Worm (Caenorhabditis elegans) whole organism, mixed stage, embryonic: Measurements from ENCODE around the gene T03G6.1.

ENCODE experiments used
- M03D4.4 ChIP-seq: sonication (generic microtip); optimal IDR thresholded peaks from 2 replicates; lab custom pipeline; 2017; ENCODE audit warnings: mild to moderate bottlenecking, missing genetic modification characterization, missing compliant biosample characterization
- bed-3 ChIP-seq: fragments of 200-800 bp; sonication (Bioruptor generic); optimal IDR thresholded peaks from 3 replicates; lab custom pipeline; 2018; ENCODE audit warnings: mild to moderate bottlenecking, missing genetic modification characterization, moderate library complexity, missing compliant biosample characterization
- blmp-1 ChIP-seq: fragments of 150-350 bp; optimal IDR thresholded peaks from 2 replicates; lab custom pipeline; 2014; ENCODE audit warnings: missing biosample characterization, missing genetic modification characterization
- ceh-43 ChIP-seq: fragments of 200-800 bp; sonication (Bioruptor generic); optimal IDR thresholded peaks from 2 replicates; lab custom pipeline; 2018; ENCODE audit warnings: mild to moderate bottlenecking, missing genetic modification characterization, moderate library complexity, missing compliant biosample characterization
- ceh-83 ChIP-seq: fragments of 200-800 bp; sonication (Bioruptor generic); optimal IDR thresholded peaks from 2 replicates; lab custom pipeline; 2018; ENCODE audit warnings: mild to moderate bottlenecking, missing genetic modification characterization, missing compliant biosample characterization
- ces-1 ChIP-seq: fragments of 150-350 bp; optimal IDR thresholded peaks from 2 replicates; lab custom pipeline; 2014; ENCODE audit warnings: missing biosample characterization, missing genetic modification reagents, missing genetic modification characterization
- cnd-1 ChIP-seq: fragments of 200-800 bp; sonication (Bioruptor generic); optimal IDR thresholded peaks from 2 replicates; lab custom pipeline; 2018; ENCODE audit warnings: mild to moderate bottlenecking, missing genetic modification characterization, missing compliant biosample characterization
- drap-1 ChIP-seq: fragments of 200-800 bp; sonication (Bioruptor generic); optimal IDR thresholded peaks from 3 replicates; lab custom pipeline; 2018; ENCODE audit warnings: mild to moderate bottlenecking, missing genetic modification characterization, missing compliant biosample characterization
- elt-1 ChIP-seq: sonication (generic microtip); optimal IDR thresholded peaks from 2 replicates; lab custom pipeline; 2017; ENCODE audit warnings: missing genetic modification characterization, mild to moderate bottlenecking, missing compliant biosample characterization, antibody characterized with exemption, moderate library complexity, borderline replicate concordance; ENCODE audit not compliant: insufficient read depth
- elt-3 ChIP-seq: fragments of 150-350 bp; optimal IDR thresholded peaks from 2 replicates; lab custom pipeline; 2014; ENCODE audit warnings: missing biosample characterization, missing genetic modification characterization
- flh-1 ChIP-seq: fragments of 200-800 bp; sonication (Bioruptor generic); optimal IDR thresholded peaks from 2 replicates; lab custom pipeline; 2018; ENCODE audit warnings: mild to moderate bottlenecking, missing genetic modification characterization, moderate library complexity, missing compliant biosample characterization
- ham-2 ChIP-seq: fragments of 200-800 bp; sonication (Bioruptor generic); optimal IDR thresholded peaks from 2 replicates; lab custom pipeline; 2018; ENCODE audit warnings: mild to moderate bottlenecking, missing genetic modification characterization, missing compliant biosample characterization
- hlh-1 ChIP-seq: fragments of 150-350 bp; optimal IDR thresholded peaks from 2 replicates; lab custom pipeline; 2014; ENCODE audit warnings: missing biosample characterization, missing genetic modification reagents, missing genetic modification characterization
- lin-13 ChIP-seq: fragments of 150-350 bp; optimal IDR thresholded peaks from 2 replicates; lab custom pipeline; 2014; ENCODE audit warnings: missing biosample characterization, missing genetic modification characterization
- lin-32 ChIP-seq: fragments of 200-800 bp; sonication (Bioruptor generic); optimal IDR thresholded peaks from 2 replicates; lab custom pipeline; 2018; ENCODE audit warnings: mild to moderate bottlenecking, missing genetic modification characterization, missing compliant biosample characterization
- lsy-2 ChIP-seq: fragments of 150-350 bp; optimal IDR thresholded peaks from 2 replicates; lab custom pipeline; 2014; ENCODE audit warnings: missing biosample characterization, missing genetic modification characterization
- mab-5 ChIP-seq: fragments of 150-350 bp; optimal IDR thresholded peaks from 2 replicates; lab custom pipeline; 2014; ENCODE audit warnings: missing biosample characterization, missing genetic modification characterization
- mep-1 ChIP-seq: fragments of 150-350 bp; optimal IDR thresholded peaks from 2 replicates; lab custom pipeline; 2017; ENCODE audit warnings: missing biosample characterization, missing genetic modification reagents, missing genetic modification characterization, inconsistent platforms
- mls-2 ChIP-seq: sonication (generic microtip); optimal IDR thresholded peaks from 2 replicates; lab custom pipeline; 2016; ENCODE audit warnings: mild to moderate bottlenecking, missing genetic modification characterization, moderate library complexity, missing compliant biosample characterization
- nhr-12 ChIP-seq: fragments of 150-350 bp; optimal IDR thresholded peaks from 2 replicates; lab custom pipeline; 2014; ENCODE audit warnings: missing biosample characterization, missing genetic modification characterization
- nhr-2 ChIP-seq: fragments of 150-350 bp; optimal IDR thresholded peaks from 2 replicates; lab custom pipeline; 2014; ENCODE audit warnings: missing biosample characterization, missing genetic modification characterization
- nhr-237 ChIP-seq: fragments of 150-350 bp; optimal IDR thresholded peaks from 2 replicates; lab custom pipeline; 2014; ENCODE audit warnings: missing biosample characterization, missing genetic modification characterization
- nhr-28 ChIP-seq: fragments of 150-350 bp; optimal IDR thresholded peaks from 2 replicates; lab custom pipeline; 2014; ENCODE audit warnings: missing biosample characterization, missing genetic modification characterization
- nhr-76 ChIP-seq: sonication (generic microtip); optimal IDR thresholded peaks from 2 replicates; lab custom pipeline; 2017; ENCODE audit warnings: missing biosample characterization, missing genetic modification characterization
- pha-4 ChIP-seq: fragments of 150-350 bp; optimal IDR thresholded peaks from 2 replicates; lab custom pipeline; 2018; ENCODE audit warnings: missing biosample characterization, missing genetic modification reagents, missing genetic modification characterization
- sem-2 ChIP-seq: fragments of 200-800 bp; sonication (Bioruptor generic); optimal IDR thresholded peaks from 2 replicates; lab custom pipeline; 2018; ENCODE audit warnings: mild to moderate bottlenecking, missing genetic modification characterization, missing compliant biosample characterization
- snpc-4 ChIP-seq: fragments of 150-350 bp; optimal IDR thresholded peaks from 2 replicates; lab custom pipeline; 2014; ENCODE audit warnings: missing biosample characterization, missing genetic modification characterization
- sptf-1 ChIP-seq: sonication (generic microtip); optimal IDR thresholded peaks from 2 replicates; lab custom pipeline; 2017; ENCODE audit warnings: mild to moderate bottlenecking, missing genetic modification characterization, moderate library complexity, missing compliant biosample characterization
- tbx-8 ChIP-seq: fragments of 200-800 bp; sonication (Bioruptor generic); optimal IDR thresholded peaks from 2 replicates; lab custom pipeline; 2018; ENCODE audit warnings: mild to moderate bottlenecking, missing genetic modification characterization, moderate library complexity, missing compliant biosample characterization
- unc-120 ChIP-seq: sonication (generic microtip); optimal IDR thresholded peaks from 2 replicates; lab custom pipeline; 2017; ENCODE audit warnings: missing genetic modification characterization, missing compliant biosample characterization; ENCODE audit not compliant: poor library complexity, severe bottlenecking
- unc-39 ChIP-seq: fragments of 150-350 bp; optimal IDR thresholded peaks from 2 replicates; lab custom pipeline; 2014; ENCODE audit warnings: missing biosample characterization, missing genetic modification characterization
- unc-62 ChIP-seq: fragments of 150-350 bp; optimal IDR thresholded peaks from 2 replicates; lab custom pipeline; 2014; ENCODE audit warnings: missing biosample characterization, missing genetic modification reagents, missing genetic modification characterization
- zip-8 ChIP-seq: fragments of 150-350 bp; optimal IDR thresholded peaks from 2 replicates; lab custom pipeline; 2014; ENCODE audit warnings: missing biosample characterization, missing genetic modification characterization
- ztf-11 ChIP-seq: fragments of 150-350 bp; optimal IDR thresholded peaks from 2 replicates; lab custom pipeline; 2014; ENCODE audit warnings: missing biosample characterization, missing genetic modification characterization

Gene T03G6.1

ce11 chrX:2604358-2605016, 3.5 kb upstream of the T03G6.1 start:
- TF ChIP-seq hlh-1 (tag; lab: Kevin White, UChicago) (no peak), ces-1 (GFP tag; lab: Kevin White, UChicago) (peak; percentile 40)

DNA sequence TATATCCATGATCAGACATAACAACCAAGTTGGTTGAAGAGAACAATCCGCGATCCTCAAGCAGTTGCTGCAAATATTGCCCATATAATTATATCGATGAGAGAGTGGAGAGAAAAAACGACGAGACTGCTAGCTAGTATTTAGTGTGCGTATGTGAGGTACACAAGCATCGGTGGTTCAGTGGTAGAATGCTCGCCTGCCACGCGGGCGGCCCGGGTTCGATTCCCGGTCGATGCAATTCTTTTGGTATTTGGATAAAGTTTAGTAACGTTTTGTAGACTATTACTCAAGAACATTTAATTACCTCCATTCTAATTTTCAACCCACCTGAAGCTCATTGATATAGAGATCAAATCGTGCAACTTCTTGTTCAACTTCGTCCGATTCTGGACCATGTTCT, 5.0 kb downstream of the T03G6.1 start:
- no peak for TF ChIP-seq nhr-76 (tag; lab: Kevin White, UChicago)
- peak; percentile 75 for TF ChIP-seq lin-32 (GFP tag; lab: Kevin White, UChicago)
- TF ChIP-seq nhr-28 (tag; lab: Kevin White, UChicago), result no peak
- no peak for TF ChIP-seq mab-5 (tag; lab: Kevin White, UChicago)
- peak; percentile 72 for TF ChIP-seq pha-4
- TF ChIP-seq bed-3, result peak; percentile 69
- TF ChIP-seq nhr-237, result no peak
- peak; percentile 17 for TF ChIP-seq lin-13 (tag; lab: Kevin White, UChicago)
- TF ChIP-seq unc-120 (tag; lab: Kevin White, UChicago), result peak; percentile 60
- TF ChIP-seq hlh-1 (tag; lab: Kevin White, UChicago), result no peak
- peak; percentile 91 for TF ChIP-seq sptf-1 (tag; lab: Kevin White, UChicago)
- TF ChIP-seq cnd-1 (tag; lab: Kevin White, UChicago), result peak; percentile 86
- peak; percentile 84 for TF ChIP-seq ceh-43
- peak; percentile 92 for TF ChIP-seq ceh-83
- peak; percentile 39 for TF ChIP-seq unc-62 (GFP tag; lab: Kevin White, UChicago)
- TF ChIP-seq zip-8 (tag; lab: Kevin White, UChicago), result no peak
- TF ChIP-seq elt-3, result peak; percentile 32
- peak; percentile 81 for TF ChIP-seq sem-2 (GFP tag; lab: Kevin White, UChicago)
- TF ChIP-seq M03D4.4 (tag; lab: Kevin White, UChicago), result peak; percentile 88
- TF ChIP-seq ces-1 (GFP tag; lab: Kevin White, UChicago), result peak; percentile 24
- peak; percentile 87 for TF ChIP-seq drap-1 (GFP tag; lab: Kevin White, UChicago)
- peak; percentile 78 for TF ChIP-seq tbx-8 (GFP tag; lab: Kevin White, UChicago)
- peak; percentile 89 for TF ChIP-seq mls-2 (tag; lab: Kevin White, UChicago)
- peak; percentile 16 for TF ChIP-seq mep-1 (tag; lab: Kevin White, UChicago)
- TF ChIP-seq flh-1, result peak; percentile 50
- TF ChIP-seq ham-2 (GFP tag; lab: Kevin White, UChicago), result peak; percentile 58

ce11 chrX:2614158-2614557, 6.1 kb downstream of the T03G6.1 start:
- no peak for TF ChIP-seq cnd-1 (tag; lab: Kevin White, UChicago)
- TF ChIP-seq lin-32 (GFP tag; lab: Kevin White, UChicago), result no peak
- no peak for TF ChIP-seq snpc-4 (tag; lab: Kevin White, UChicago)
- no peak for TF ChIP-seq nhr-76 (tag; lab: Kevin White, UChicago)
- TF ChIP-seq bed-3, result no peak
- no peak for TF ChIP-seq mep-1 (tag; lab: Kevin White, UChicago)
- TF ChIP-seq hlh-1 (tag; lab: Kevin White, UChicago), result peak; percentile 83
- TF ChIP-seq drap-1 (GFP tag; lab: Kevin White, UChicago), result no peak
- TF ChIP-seq nhr-2, result no peak
- no peak for TF ChIP-seq blmp-1 (tag; lab: Kevin White, UChicago)
- no peak for TF ChIP-seq ham-2 (GFP tag; lab: Kevin White, UChicago)
- TF ChIP-seq ces-1 (GFP tag; lab: Kevin White, UChicago), result no peak
- TF ChIP-seq nhr-28 (tag; lab: Kevin White, UChicago), result no peak
- TF ChIP-seq unc-39 (tag; lab: Kevin White, UChicago), result no peak
- TF ChIP-seq unc-62 (GFP tag; lab: Kevin White, UChicago), result peak; percentile 76

DNA sequence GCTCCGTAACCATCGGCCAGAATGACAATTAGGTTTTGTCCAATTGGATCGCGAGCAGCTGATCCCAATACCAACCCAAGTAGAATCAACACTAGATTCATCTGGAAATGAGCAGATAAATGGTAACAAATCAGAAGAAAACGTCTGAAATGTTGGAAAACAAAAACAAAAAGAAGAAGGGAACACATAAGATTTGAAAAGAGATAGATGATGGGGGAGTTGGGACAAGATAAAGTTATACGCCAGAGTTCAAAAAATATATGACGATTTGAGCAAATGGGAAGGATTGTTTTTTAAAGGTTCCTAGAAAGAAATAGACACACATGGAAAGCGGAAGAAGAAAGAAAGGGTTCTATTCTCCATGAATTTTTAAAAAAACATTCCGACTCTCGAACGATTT, 7.6 kb downstream of the T03G6.1 start, which contains the start of gene T03G6.3:
Gene T03G6.3 (minus strand): TSS at position 101 of the 400 bp plus-strand sequence.
- TF ChIP-seq nhr-237, result no peak

DNA sequence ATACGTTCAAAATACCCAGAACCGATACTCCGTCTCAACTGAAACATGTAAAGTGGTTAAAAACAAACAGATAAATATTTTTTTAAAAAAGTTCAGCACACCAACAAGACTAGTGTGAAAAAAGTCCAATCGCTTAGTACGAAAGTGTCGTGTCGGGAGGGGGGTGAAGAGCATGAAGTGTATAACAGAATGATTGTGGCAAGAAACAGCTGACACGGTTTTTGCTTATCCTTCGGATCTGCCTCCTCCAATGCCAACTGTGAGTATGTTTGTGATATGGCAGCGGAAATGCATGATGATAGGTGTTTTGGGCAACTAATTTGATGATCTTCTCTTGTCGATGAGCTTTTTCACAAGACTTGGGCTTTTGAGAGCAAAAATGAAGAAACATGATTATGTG, 12.3 kb downstream of the T03G6.1 start:
- TF ChIP-seq M03D4.4 (tag; lab: Kevin White, UChicago) (no peak), ces-1 (GFP tag; lab: Kevin White, UChicago) (no peak), elt-3 (no peak), cnd-1 (tag; lab: Kevin White, UChicago) (no peak), nhr-12 (tag; lab: Kevin White, UChicago) (no peak), hlh-1 (tag; lab: Kevin White, UChicago) (peak; percentile 92), ztf-11 (no peak), snpc-4 (tag; lab: Kevin White, UChicago) (no peak), unc-62 (GFP tag; lab: Kevin White, UChicago) (peak; percentile 35), sptf-1 (tag; lab: Kevin White, UChicago) (no peak), unc-120 (tag; lab: Kevin White, UChicago) (peak; percentile 44), bed-3 (no peak), drap-1 (GFP tag; lab: Kevin White, UChicago) (no peak), lsy-2 (tag; lab: Kevin White, UChicago) (no peak), nhr-237 (no peak), elt-1 (tag; lab: Kevin White, UChicago) (no peak), ham-2 (GFP tag; lab: Kevin White, UChicago) (no peak), ceh-43 (no peak), flh-1 (no peak)
- TF ChIP-seq, all 35 proteins: peak for 3
